Worm (Caenorhabditis elegans) whole organism, late embryonic: ENCODE measurements around the gene srg-38.

ENCODE experiments used
- C08G9.2 ChIP-seq: sonication (generic microtip); optimal IDR thresholded peaks from 2 replicates; lab custom pipeline; 2016; ENCODE audit warnings: mild to moderate bottlenecking, missing genetic modification characterization, moderate library complexity, missing compliant biosample characterization
- F13H6.1 ChIP-seq: sonication (generic microtip); optimal IDR thresholded peaks from 2 replicates; lab custom pipeline; 2016; ENCODE audit warnings: missing genetic modification characterization, missing compliant biosample characterization
- K02D7.2 ChIP-seq: sonication (generic microtip); optimal IDR thresholded peaks from 2 replicates; lab custom pipeline; 2017; ENCODE audit warnings: mild to moderate bottlenecking, missing genetic modification characterization, missing compliant biosample characterization
- ceh-14 ChIP-seq: sonication (generic microtip); optimal IDR thresholded peaks from 2 replicates; lab custom pipeline; 2016; ENCODE audit warnings: missing genotype, missing genetic modification characterization, missing compliant biosample characterization
- ceh-24 ChIP-seq: sonication (generic microtip); optimal IDR thresholded peaks from 2 replicates; lab custom pipeline; 2016; ENCODE audit warnings: mild to moderate bottlenecking, missing genetic modification characterization, missing compliant biosample characterization
- ceh-31 ChIP-seq: sonication (generic microtip); optimal IDR thresholded peaks from 2 replicates; lab custom pipeline; 2016; ENCODE audit warnings: missing genetic modification characterization, missing compliant biosample characterization
- ceh-45 ChIP-seq: fragments of 200-800 bp; sonication (Bioruptor generic); IDR thresholded peaks from 2 replicates; pipeline ENCODE4 v1.3.6; 2022; ENCODE audit warnings: missing genetic modification reagents, missing genetic modification characterization, missing compliant biosample characterization
- ceh-6 ChIP-seq: fragments of 200-800 bp; sonication (Bioruptor generic); optimal IDR thresholded peaks from 2 replicates; lab custom pipeline; 2018; ENCODE audit warnings: mild to moderate bottlenecking, missing genetic modification characterization, missing compliant biosample characterization
- che-1 ChIP-seq: sonication (generic microtip); optimal IDR thresholded peaks from 2 replicates; lab custom pipeline; 2016; ENCODE audit warnings: mild to moderate bottlenecking, missing genetic modification characterization, missing compliant biosample characterization
- dve-1 ChIP-seq: sonication (generic microtip); optimal IDR thresholded peaks from 2 replicates; lab custom pipeline; 2017; ENCODE audit warnings: antibody characterized with exemption, mild to moderate bottlenecking, missing genetic modification characterization, missing compliant biosample characterization
- elt-2 ChIP-seq: sonication (generic microtip); optimal IDR thresholded peaks from 2 replicates; lab custom pipeline; 2016; ENCODE audit warnings: missing genetic modification reagents, missing genetic modification characterization, missing compliant biosample characterization
- elt-4 ChIP-seq: sonication (generic microtip); optimal IDR thresholded peaks from 2 replicates; lab custom pipeline; 2016; ENCODE audit warnings: missing genetic modification characterization, missing compliant biosample characterization
- gmeb-2 ChIP-seq: sonication (generic microtip); optimal IDR thresholded peaks from 2 replicates; lab custom pipeline; 2016; ENCODE audit warnings: missing genetic modification characterization, inconsistent platforms, missing compliant biosample characterization
- hlh-13 ChIP-seq: fragments of 200-800 bp; sonication (Bioruptor generic); optimal IDR thresholded peaks from 2 replicates; lab custom pipeline; 2018; ENCODE audit warnings: mild to moderate bottlenecking, missing genetic modification characterization, missing compliant biosample characterization
- hlh-15 ChIP-seq: sonication (generic microtip); optimal IDR thresholded peaks from 2 replicates; lab custom pipeline; 2016; ENCODE audit warnings: missing genetic modification characterization, missing compliant biosample characterization
- hlh-30 ChIP-seq: sonication (generic microtip); optimal IDR thresholded peaks from 2 replicates; lab custom pipeline; 2017; ENCODE audit warnings: antibody characterized with exemption, missing genetic modification characterization, missing compliant biosample characterization; ENCODE audit not compliant: insufficient read depth
- hlh-6 ChIP-seq: sonication (generic microtip); optimal IDR thresholded peaks from 2 replicates; lab custom pipeline; 2016; ENCODE audit warnings: missing genotype, missing genetic modification characterization, missing compliant biosample characterization
- hlh-8 ChIP-seq: sonication (generic microtip); optimal IDR thresholded peaks from 2 replicates; lab custom pipeline; 2016; ENCODE audit warnings: missing genotype, missing genetic modification characterization, missing compliant biosample characterization
- lin-11 ChIP-seq: fragments of 200-800 bp; sonication (Bioruptor generic); optimal IDR thresholded peaks from 2 replicates; lab custom pipeline; 2018; ENCODE audit warnings: mild to moderate bottlenecking, missing genetic modification characterization, missing compliant biosample characterization
- madf-2 ChIP-seq: sonication (generic microtip); optimal IDR thresholded peaks from 2 replicates; lab custom pipeline; 2017; ENCODE audit warnings: missing genetic modification characterization, missing compliant biosample characterization
- mec-3 ChIP-seq: sonication (generic microtip); optimal IDR thresholded peaks from 2 replicates; lab custom pipeline; 2016; ENCODE audit warnings: borderline replicate concordance, missing genetic modification characterization, missing compliant biosample characterization
- npax-4 ChIP-seq: sonication (generic microtip); optimal IDR thresholded peaks from 2 replicates; lab custom pipeline; 2016; ENCODE audit warnings: missing genetic modification characterization, missing compliant biosample characterization
- pax-1 ChIP-seq: fragments of 150-350 bp; optimal IDR thresholded peaks from 2 replicates; lab custom pipeline; 2014; ENCODE audit warnings: missing biosample characterization, missing genetic modification characterization
- pha-2 ChIP-seq: sonication (generic microtip); optimal IDR thresholded peaks from 2 replicates; lab custom pipeline; 2017; ENCODE audit warnings: mild to moderate bottlenecking, missing genetic modification characterization, missing compliant biosample characterization
- pha-4 ChIP-seq: fragments of 150-350 bp; optimal IDR thresholded peaks from 2 replicates; lab custom pipeline; 2018; ENCODE audit warnings: missing biosample characterization, missing genetic modification reagents, missing genetic modification characterization
- pqm-1 ChIP-seq: sonication (generic microtip); optimal IDR thresholded peaks from 2 replicates; lab custom pipeline; 2016; ENCODE audit warnings: missing genetic modification characterization, missing compliant biosample characterization
- pros-1 ChIP-seq: fragments of 150-350 bp; optimal IDR thresholded peaks from 2 replicates; lab custom pipeline; 2014; ENCODE audit warnings: missing biosample characterization, missing genetic modification reagents, missing genetic modification characterization
- ref-2 ChIP-seq: sonication (generic microtip); optimal IDR thresholded peaks from 2 replicates; lab custom pipeline; 2016; ENCODE audit warnings: missing genetic modification characterization, missing compliant biosample characterization
- rnt-1 ChIP-seq: sonication (generic microtip); optimal IDR thresholded peaks from 2 replicates; lab custom pipeline; 2016; ENCODE audit warnings: missing genetic modification characterization, missing compliant biosample characterization
- sdc-2 ChIP-seq: sonication (generic microtip); optimal IDR thresholded peaks from 2 replicates; lab custom pipeline; 2016; ENCODE audit warnings: missing genotype, missing genetic modification characterization, missing compliant biosample characterization
- sox-2 ChIP-seq: fragments of 200-800 bp; sonication (Bioruptor generic); IDR thresholded peaks from 2 replicates; pipeline ENCODE4 v1.3.6; 2022; ENCODE audit warnings: missing genetic modification reagents, missing genetic modification characterization, missing compliant biosample characterization
- sox-4 ChIP-seq: sonication (generic microtip); optimal IDR thresholded peaks from 2 replicates; lab custom pipeline; 2017; ENCODE audit warnings: mild to moderate bottlenecking, missing genetic modification characterization, inconsistent platforms, missing compliant biosample characterization
- ttx-3 ChIP-seq: sonication (generic microtip); optimal IDR thresholded peaks from 2 replicates; lab custom pipeline; 2016; ENCODE audit warnings: missing genetic modification reagents, missing genetic modification characterization, missing compliant biosample characterization
- unc-3 ChIP-seq, 2 experiments: fragments of 200-800 bp in 1 of 2; sonication (Bioruptor generic) in 1 of 2; sonication (generic microtip) in 1 of 2; conservative IDR thresholded peaks in 1 of 2; optimal IDR thresholded peaks in 1 of 2; 2 replicates each; pipeline versions ENCODE4 v1.3.6 to Lab custom; 2016 to 2022; ENCODE audit warnings: missing compliant biosample characterization in 2 of 2, missing genetic modification characterization in 2 of 2, missing genetic modification reagents in 1 of 2
- unc-42 ChIP-seq: sonication (generic microtip); optimal IDR thresholded peaks from 2 replicates; lab custom pipeline; 2016; ENCODE audit warnings: missing genotype, missing genetic modification characterization, missing compliant biosample characterization
- unc-86 ChIP-seq: sonication (generic microtip); optimal IDR thresholded peaks from 2 replicates; lab custom pipeline; 2016; ENCODE audit warnings: missing genetic modification characterization, missing compliant biosample characterization
- ztf-16 ChIP-seq: sonication (generic microtip); optimal IDR thresholded peaks from 2 replicates; lab custom pipeline; 2017; ENCODE audit warnings: missing genetic modification characterization, missing compliant biosample characterization

srg-38 gene

ce11 chrV:11149405-11149804, 6.0 kb downstream of the srg-38 start, which contains the start of gene T19C4.1:
Gene T19C4.1, plus strand, starts transcription at chrV:11149705.
- TF ChIP-seq sox-4 (tag; lab: Kevin White, UChicago) (no peak), lin-11 (no peak), hlh-13 (GFP tag; lab: Kevin White, UChicago) (no peak), ttx-3 (tag; lab: Kevin White, UChicago) (no peak), ceh-14 (tag; lab: Kevin White, UChicago) (no peak), elt-4 (tag; lab: Kevin White, UChicago) (no peak), C08G9.2 (tag; lab: Kevin White, UChicago) (no peak), K02D7.2 (tag; lab: Kevin White, UChicago) (no peak), unc-86 (tag; lab: Kevin White, UChicago) (no peak), unc-3 (GFP tag; conservative IDR thresholded peaks at IDR 0.05; lab: Robert Waterston, UW) (no peak), unc-3 (tag; optimal IDR thresholded peaks at IDR 0.05; lab: Kevin White, UChicago) (no peak), ceh-31 (no peak), hlh-15 (tag; lab: Kevin White, UChicago) (no peak), pha-2 (tag; lab: Kevin White, UChicago) (no peak), gmeb-2 (tag; lab: Kevin White, UChicago) (no peak), F13H6.1 (tag; lab: Kevin White, UChicago) (no peak), sdc-2 (tag; lab: Kevin White, UChicago) (no peak), ztf-16 (tag; lab: Kevin White, UChicago) (no peak), pros-1 (tag; lab: Kevin White, UChicago) (no peak)

- TF ChIP-seq npax-4 (tag; lab: Kevin White, UChicago): no peak
- TF ChIP-seq unc-3 (GFP tag; conservative IDR thresholded peaks at IDR 0.05; lab: Robert Waterston, UW): no peak
- TF ChIP-seq unc-3 (tag; optimal IDR thresholded peaks at IDR 0.05; lab: Kevin White, UChicago): no peak
- TF ChIP-seq mec-3 (tag; lab: Kevin White, UChicago): no peak
- TF ChIP-seq ttx-3 (tag; lab: Kevin White, UChicago): no peak
- TF ChIP-seq dve-1 (tag; lab: Kevin White, UChicago): no peak
- TF ChIP-seq sox-4 (tag; lab: Kevin White, UChicago): no peak
- no peak for TF ChIP-seq elt-2 (tag; lab: Kevin White, UChicago)
- TF ChIP-seq ref-2 (tag; lab: Kevin White, UChicago): no peak
- no peak for TF ChIP-seq unc-42 (tag; lab: Kevin White, UChicago)
- TF ChIP-seq ceh-6 (GFP tag; lab: Kevin White, UChicago): no peak
- no peak for TF ChIP-seq sox-2 (GFP tag; lab: Robert Waterston, UW)
- TF ChIP-seq che-1 (tag; lab: Kevin White, UChicago): no peak
- no peak for TF ChIP-seq ceh-24
Observed at ce11 chrV:11148971-11149370, 6.5 kb downstream of the srg-38 start.

- TF ChIP-seq ztf-16 (tag; lab: Kevin White, UChicago): no peak
Observed at ce11 chrV:11147780-11148144, 7.7 kb downstream of the srg-38 start.

ce11 chrV:11146958-11147779, 8.3 kb downstream of the srg-38 start, which contains the start of the genes T19C4.24 and nlp-33:
Gene T19C4.24, minus strand, starts transcription at chrV:11147008.
Gene nlp-33, plus strand, starts transcription at chrV:11147346.
- TF ChIP-seq ceh-14 (tag; lab: Kevin White, UChicago) (no peak), elt-2 (tag; lab: Kevin White, UChicago) (no peak), hlh-30 (no peak), ceh-45 (GFP tag; lab: Robert Waterston, UW) (no peak), ceh-6 (GFP tag; lab: Kevin White, UChicago) (no peak), hlh-6 (tag; lab: Kevin White, UChicago) (no peak), hlh-8 (no peak), rnt-1 (no peak), pax-1 (no peak), C08G9.2 (tag; lab: Kevin White, UChicago) (no peak), pha-4 (tag; lab: Kevin White, UChicago) (no peak), pqm-1 (tag; lab: Kevin White, UChicago) (no peak), madf-2 (tag; lab: Kevin White, UChicago) (no peak)
